Fruit fly (Drosophila melanogaster) whole organism, wandering third instar larva: ENCODE data around the gene st.

ENCODE experiments used
- Hr83 ChIP-seq: fragments of 200-300 bp; sonication (Bioruptor generic); optimal IDR thresholded peaks from 2 replicates; lab custom pipeline; 2016; ENCODE audit warnings: missing biosample characterization, mild to moderate bottlenecking, missing genetic modification characterization, moderate library complexity; ENCODE audit not compliant: poor library complexity, severe bottlenecking
- N ChIP-seq: fragments of >200 bp; optimal IDR thresholded peaks from 2 replicates; lab custom pipeline; 2018; ENCODE audit warnings: missing biosample characterization, missing external identifiers, missing genetic modification characterization
- OdsH ChIP-seq: fragments of 200-800 bp; sonication (Bioruptor generic); optimal IDR thresholded peaks from 2 replicates; lab custom pipeline; 2016; ENCODE audit warnings: missing biosample characterization, mild to moderate bottlenecking, missing genetic modification characterization
- Rel ChIP-seq, 2 experiments: fragments of 200-800 bp; sonication (Bioruptor generic) in 1 of 2; optimal IDR thresholded peaks; 2 replicates in 1 of 2; 3 replicates in 1 of 2; lab custom pipeline; 2016 to 2019; ENCODE audit warnings: mild to moderate bottlenecking in 2 of 2, missing biosample characterization in 2 of 2, missing genetic modification characterization in 2 of 2, moderate library complexity in 1 of 2
- br ChIP-seq: fragments of 200-800 bp; sonication (Bioruptor generic); optimal IDR thresholded peaks from 2 replicates; lab custom pipeline; 2016; ENCODE audit warnings: missing biosample characterization, missing genetic modification characterization
- dl ChIP-seq, 2 experiments: fragments of 175-275, 200-275 bp in 1 of 2; fragments of 200-275 bp in 1 of 2; sonication (Bioruptor generic); optimal IDR thresholded peaks; lab custom pipeline; 2018; ENCODE audit warnings: mild to moderate bottlenecking in 2 of 2, missing biosample characterization in 2 of 2, missing genetic modification characterization in 2 of 2, moderate library complexity in 2 of 2; ENCODE audit not compliant: partially characterized antibody in 2 of 2, insufficient read depth in 1 of 2
- foxo ChIP-seq, 2 experiments: fragments of 200-800 bp; sonication (Bioruptor generic); optimal IDR thresholded peaks; 2 replicates in 1 of 2; 3 replicates in 1 of 2; lab custom pipeline; 2016 to 2017; ENCODE audit warnings: missing biosample characterization in 2 of 2, missing genetic modification characterization in 2 of 2
- lola ChIP-seq: fragments of >200 bp; optimal IDR thresholded peaks from 2 replicates; lab custom pipeline; 2017; ENCODE audit warnings: missing biosample characterization, missing genetic modification characterization
- pan ChIP-seq: fragments of >200 bp; optimal IDR thresholded peaks from 2 replicates; lab custom pipeline; 2017
- psq ChIP-seq: fragments of 200-800 bp; sonication (Bioruptor generic); optimal IDR thresholded peaks from 3 replicates; lab custom pipeline; 2017; ENCODE audit warnings: missing biosample characterization, mild to moderate bottlenecking, missing genetic modification characterization, moderate library complexity
- sv ChIP-seq: fragments of 200-800 bp; sonication (Bioruptor generic); optimal IDR thresholded peaks from 3 replicates; lab custom pipeline; 2016; ENCODE audit warnings: missing biosample characterization, missing genetic modification characterization

dm6 chr3L:16494651-16495074, 2.8 kb upstream of the st start:
- TF ChIP-seq dl (GFP tag; optimal IDR thresholded peaks at IDR 0.05; lab: Kevin White, UChicago; ENCODE audit: insufficient read depth in 1 of 2, partially characterized antibody in 2 of 2) (no peak), OdsH (GFP tag; lab: Kevin White, UChicago) (no peak), foxo (GFP tag; optimal IDR thresholded peaks at IDR 0.05; lab: Kevin White, UChicago) (peak in 1 of 2 experiments; percentile 29), br (GFP tag; lab: Kevin White, UChicago) (no peak), lola (GFP tag; lab: Kevin White, UChicago) (no peak), pan (lab: Kevin White, UChicago) (no peak), psq (GFP tag; lab: Kevin White, UChicago) (no peak), Hr83 (GFP tag; lab: Kevin White, UChicago) (no peak), sv (GFP tag; lab: Kevin White, UChicago) (no peak), Rel (GFP tag; optimal IDR thresholded peaks at IDR 0.05; lab: Kevin White, UChicago) (no peak), Rel (tag; optimal IDR thresholded peaks at IDR 0.05; lab: Kevin White, UChicago) (no peak), N (GFP tag; lab: Kevin White, UChicago) (no peak)
